Worm (Caenorhabditis elegans) whole organism, young adult: ENCODE results near the gene sra-12.

Experiments
- B0261.1 ChIP-seq: sonication (generic microtip); optimal IDR thresholded peaks from 2 replicates; lab custom pipeline; 2016; ENCODE audit warnings: mild to moderate bottlenecking, missing genetic modification characterization, moderate library complexity, missing compliant biosample characterization
- D2030.7 ChIP-seq: fragments of 200-800 bp; sonication (Bioruptor generic); IDR thresholded peaks from 2 replicates; pipeline ENCODE4 v1.3.6; 2022; ENCODE audit warnings: missing genetic modification reagents, missing genetic modification characterization, missing compliant biosample characterization
- F22D6.2 ChIP-seq: sonication (generic microtip); optimal IDR thresholded peaks from 2 replicates; lab custom pipeline; 2016; ENCODE audit warnings: mild to moderate bottlenecking, missing genetic modification characterization, missing compliant biosample characterization
- F37B4.10 ChIP-seq: fragments of 200-800 bp; sonication (Bioruptor generic); IDR thresholded peaks from 2 replicates; pipeline ENCODE4 v1.3.6; 2022; ENCODE audit warnings: missing genetic modification characterization, missing compliant biosample characterization
- F39B2.1 ChIP-seq: fragments of 200-800 bp; sonication (Bioruptor generic); IDR thresholded peaks from 2 replicates; pipeline ENCODE4 v1.3.6; 2022; ENCODE audit warnings: missing genetic modification reagents, missing genetic modification characterization, missing compliant biosample characterization
- F57A8.1 ChIP-seq: fragments of 200-800 bp; sonication (Bioruptor generic); optimal IDR thresholded peaks from 2 replicates; lab custom pipeline; 2018; ENCODE audit warnings: mild to moderate bottlenecking, missing genetic modification characterization, moderate library complexity, missing compliant biosample characterization
- T07F8.4 ChIP-seq: sonication (generic microtip); optimal IDR thresholded peaks from 2 replicates; lab custom pipeline; 2016; ENCODE audit warnings: mild to moderate bottlenecking, missing genetic modification characterization, moderate library complexity, missing compliant biosample characterization
- Y56A3A.18 ChIP-seq: fragments of 200-800 bp; sonication (Bioruptor generic); IDR thresholded peaks from 2 replicates; pipeline ENCODE4 v1.3.6; 2022; ENCODE audit warnings: missing genetic modification reagents, missing genetic modification characterization, missing compliant biosample characterization
- aptf-3 ChIP-seq: fragments of 200-800 bp; sonication (Bioruptor generic); IDR thresholded peaks from 2 replicates; pipeline ENCODE4 v1.3.6; 2022; ENCODE audit warnings: missing genetic modification characterization, missing compliant biosample characterization
- attf-3 ChIP-seq: fragments of 200-800 bp; sonication (Bioruptor generic); conservative IDR thresholded peaks from 2 replicates; pipeline ENCODE4 v1.3.6; 2022; ENCODE audit warnings: missing genetic modification reagents, missing genetic modification characterization, missing compliant biosample characterization
- attf-5 ChIP-seq: fragments of 200-800 bp; sonication (Bioruptor generic); optimal IDR thresholded peaks from 2 replicates; lab custom pipeline; 2018; ENCODE audit warnings: mild to moderate bottlenecking, missing genetic modification characterization, missing compliant biosample characterization
- bed-2 ChIP-seq: fragments of 200-800 bp; sonication (Bioruptor generic); IDR thresholded peaks from 2 replicates; pipeline ENCODE4 v1.3.6; 2022; ENCODE audit warnings: missing genetic modification reagents, missing genetic modification characterization, missing compliant biosample characterization
- ccch-3 ChIP-seq: fragments of 200-800 bp; sonication (Bioruptor generic); optimal IDR thresholded peaks from 2 replicates; lab custom pipeline; 2018; ENCODE audit warnings: mild to moderate bottlenecking, missing genetic modification characterization, missing compliant biosample characterization
- ceh-100 ChIP-seq: fragments of 200-800 bp; sonication (Bioruptor generic); IDR thresholded peaks from 2 replicates; pipeline ENCODE4 v1.3.6; 2022; ENCODE audit warnings: missing genetic modification reagents, missing genetic modification characterization, missing compliant biosample characterization
- ceh-27 ChIP-seq: fragments of 200-800 bp; sonication (Bioruptor generic); optimal IDR thresholded peaks from 2 replicates; lab custom pipeline; 2018; ENCODE audit warnings: mild to moderate bottlenecking, missing genetic modification characterization, moderate library complexity, missing compliant biosample characterization
- ceh-79 ChIP-seq: sonication (generic microtip); optimal IDR thresholded peaks from 2 replicates; lab custom pipeline; 2017; ENCODE audit warnings: mild to moderate bottlenecking, missing genetic modification characterization, missing compliant biosample characterization
- ceh-91 ChIP-seq: fragments of 200-800 bp; sonication (Bioruptor generic); IDR thresholded peaks from 2 replicates; pipeline ENCODE4 v1.3.6; 2022; ENCODE audit warnings: missing genetic modification reagents, missing genetic modification characterization, missing compliant biosample characterization
- die-1 ChIP-seq: sonication (generic microtip); optimal IDR thresholded peaks from 2 replicates; lab custom pipeline; 2016; ENCODE audit warnings: missing genotype, mild to moderate bottlenecking, missing genetic modification characterization, missing compliant biosample characterization
- dpl-1 ChIP-seq: fragments of 150-350 bp; optimal IDR thresholded peaks from 2 replicates; lab custom pipeline; 2014; ENCODE audit warnings: missing biosample characterization, missing genetic modification reagents, missing genetic modification characterization
- efl-1 ChIP-seq: fragments of 150-350 bp; optimal IDR thresholded peaks from 2 replicates; lab custom pipeline; 2014; ENCODE audit warnings: missing biosample characterization, missing genetic modification reagents, missing genetic modification characterization
- egl-18 ChIP-seq: fragments of 200-800 bp; sonication (Bioruptor generic); IDR thresholded peaks from 2 replicates; pipeline ENCODE4 v1.3.6; 2022; ENCODE audit warnings: missing genetic modification reagents, missing genetic modification characterization, missing compliant biosample characterization
- fkh-3 ChIP-seq: sonication (generic microtip); optimal IDR thresholded peaks from 2 replicates; lab custom pipeline; 2016; ENCODE audit warnings: mild to moderate bottlenecking, missing genetic modification characterization, missing compliant biosample characterization
- gei-17 ChIP-seq: fragments of 200-800 bp; sonication (Bioruptor generic); optimal IDR thresholded peaks from 2 replicates; lab custom pipeline; 2018; ENCODE audit warnings: mild to moderate bottlenecking, missing genetic modification characterization, missing compliant biosample characterization
- him-1 ChIP-seq: sonication (generic microtip); optimal IDR thresholded peaks from 2 replicates; lab custom pipeline; 2016; ENCODE audit warnings: missing genotype, missing genetic modification reagents, missing genetic modification characterization, missing compliant biosample characterization
- hmg-1.2 ChIP-seq: fragments of 200-800 bp; sonication (Bioruptor generic); IDR thresholded peaks from 2 replicates; pipeline ENCODE4 v1.3.6; 2022; ENCODE audit warnings: missing genetic modification reagents, missing genetic modification characterization, missing compliant biosample characterization
- hmg-20 ChIP-seq: fragments of 200-800 bp; sonication (Bioruptor generic); IDR thresholded peaks from 2 replicates; pipeline ENCODE4 v1.3.6; 2022; ENCODE audit warnings: missing genetic modification reagents, missing genetic modification characterization, missing compliant biosample characterization
- lin-40 ChIP-seq: sonication (generic microtip); optimal IDR thresholded peaks from 2 replicates; lab custom pipeline; 2016; ENCODE audit warnings: missing genetic modification characterization, mild to moderate bottlenecking, missing compliant biosample characterization, missing genotype, missing genetic modification reagents
- madf-6 ChIP-seq: fragments of 200-800 bp; sonication (Bioruptor generic); IDR thresholded peaks from 2 replicates; pipeline ENCODE4 v1.3.6; 2022; ENCODE audit warnings: missing genetic modification reagents, missing genetic modification characterization, missing compliant biosample characterization
- mxl-1 ChIP-seq: sonication (generic microtip); optimal IDR thresholded peaks from 2 replicates; lab custom pipeline; 2016; ENCODE audit warnings: missing genetic modification characterization, missing compliant biosample characterization
- nfya-1 ChIP-seq: sonication (generic microtip); optimal IDR thresholded peaks from 2 replicates; lab custom pipeline; 2017; ENCODE audit warnings: antibody characterized with exemption, missing compliant biosample characterization, missing genetic modification characterization, borderline replicate concordance; ENCODE audit not compliant: insufficient read depth
- nfyb-1 ChIP-seq: fragments of 200-800 bp; sonication (Bioruptor generic); IDR thresholded peaks from 2 replicates; pipeline ENCODE4 v1.3.6; 2022; ENCODE audit warnings: missing genetic modification reagents, missing genetic modification characterization, missing compliant biosample characterization
- nhr-27 ChIP-seq: fragments of 200-800 bp; sonication (Bioruptor generic); optimal IDR thresholded peaks from 2 replicates; lab custom pipeline; 2018; ENCODE audit warnings: mild to moderate bottlenecking, missing genetic modification characterization, moderate library complexity, missing compliant biosample characterization
- rcor-1 ChIP-seq: fragments of 200-800 bp; sonication (Bioruptor generic); IDR thresholded peaks from 2 replicates; pipeline ENCODE4 v1.3.6; 2022; ENCODE audit warnings: missing genetic modification reagents, missing genetic modification characterization, missing compliant biosample characterization
- sdz-38 ChIP-seq: sonication (generic microtip); optimal IDR thresholded peaks from 2 replicates; lab custom pipeline; 2016; ENCODE audit warnings: missing genotype, missing genetic modification characterization, missing compliant biosample characterization
- snpc-3.4 ChIP-seq: sonication (generic microtip); optimal IDR thresholded peaks from 2 replicates; lab custom pipeline; 2017; ENCODE audit warnings: missing genetic modification characterization, mild to moderate bottlenecking, missing compliant biosample characterization, antibody characterized with exemption, moderate library complexity, missing genotype, missing genetic modification reagents
- ztf-18 ChIP-seq: sonication (generic microtip); optimal IDR thresholded peaks from 2 replicates; lab custom pipeline; 2016; ENCODE audit warnings: missing genotype, mild to moderate bottlenecking, missing genetic modification characterization, missing compliant biosample characterization
- ztf-3 ChIP-seq: fragments of 200-800 bp; sonication (Bioruptor generic); optimal IDR thresholded peaks from 2 replicates; lab custom pipeline; 2018; ENCODE audit warnings: mild to moderate bottlenecking, missing genetic modification characterization, missing compliant biosample characterization

sra-12 gene

ce11 chrII:10915732-10916131 lies 11.5 kb upstream of the sra-12 start, which contains the start of gene F44F4.9:
TSS of gene F44F4.9 (minus strand) at chrII:10915832.
- TF ChIP-seq nfyb-1 (GFP tag; lab: Robert Waterston, UW) (no peak), attf-3 (GFP tag; lab: Robert Waterston, UW) (no peak), snpc-3.4 (tag; lab: Kevin White, UChicago) (no peak), die-1 (tag; lab: Kevin White, UChicago) (no peak), F22D6.2 (no peak)

- no peak for TF ChIP-seq attf-5 (GFP tag; lab: Kevin White, UChicago)
- no peak for TF ChIP-seq B0261.1 (tag; lab: Kevin White, UChicago)
- TF ChIP-seq ztf-3 (GFP tag; lab: Kevin White, UChicago) = no peak
- no peak for TF ChIP-seq efl-1 (GFP tag; lab: Kevin White, UChicago)
- no peak for TF ChIP-seq F39B2.1 (GFP tag; lab: Robert Waterston, UW)
- no peak for TF ChIP-seq hmg-1.2 (GFP tag; lab: Robert Waterston, UW)
- no peak for TF ChIP-seq ccch-3 (GFP tag; lab: Kevin White, UChicago)
- no peak for TF ChIP-seq Y56A3A.18 (GFP tag; lab: Robert Waterston, UW)
These were observed 10.1 kb upstream of the sra-12 start, which contains the start of gene F44F4.15 for ce11 chrII:10914366-10914765. TSS of gene F44F4.15 (plus strand) at chrII:10914666.

DNA sequence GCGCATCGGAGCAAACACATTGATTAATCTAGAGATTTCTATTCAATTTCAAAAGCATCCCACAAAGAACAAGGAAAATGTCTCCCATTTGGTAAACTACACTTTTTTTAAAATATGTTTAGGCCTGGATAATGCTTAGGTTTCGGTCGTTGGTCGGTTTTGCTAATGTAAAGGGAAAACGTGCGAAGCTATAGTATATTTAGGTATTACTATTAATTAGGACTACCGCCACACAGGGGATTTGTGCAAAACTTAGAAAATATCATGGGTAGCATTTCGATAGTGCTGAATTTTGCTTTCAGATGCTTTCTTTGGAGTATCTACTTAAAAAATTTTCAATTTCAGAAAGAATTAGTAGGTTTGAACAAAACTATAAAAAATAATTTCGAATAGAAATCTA lies 8.7 kb upstream of the sra-12 start:
- TF ChIP-seq ceh-100 = no peak
- no peak for TF ChIP-seq hmg-20 (GFP tag; lab: Robert Waterston, UW)
- no peak for TF ChIP-seq D2030.7 (GFP tag; lab: Robert Waterston, UW)
- no peak for TF ChIP-seq ceh-79 (tag; lab: Kevin White, UChicago)
- TF ChIP-seq fkh-3 (tag; lab: Kevin White, UChicago) = no peak
- no peak for TF ChIP-seq him-1 (tag; lab: Kevin White, UChicago)
- TF ChIP-seq T07F8.4 (tag; lab: Kevin White, UChicago) = no peak
- no peak for TF ChIP-seq nhr-27 (tag; lab: Kevin White, UChicago)
- TF ChIP-seq ccch-3 (GFP tag; lab: Kevin White, UChicago) = no peak
- TF ChIP-seq sdz-38 = no peak
- no peak for TF ChIP-seq egl-18 (GFP tag; lab: Robert Waterston, UW)
- no peak for TF ChIP-seq aptf-3 (GFP tag; lab: Robert Waterston, UW)
- TF ChIP-seq F57A8.1 (GFP tag; lab: Kevin White, UChicago) = no peak
- TF ChIP-seq nfya-1 (tag; lab: Kevin White, UChicago) = no peak
- TF ChIP-seq lin-40 (tag; lab: Kevin White, UChicago) = no peak
- no peak for TF ChIP-seq dpl-1 (GFP tag; lab: Kevin White, UChicago)
- TF ChIP-seq madf-6 (GFP tag; lab: Robert Waterston, UW) = no peak
- TF ChIP-seq, all 124 proteins: peak for 0

DNA sequence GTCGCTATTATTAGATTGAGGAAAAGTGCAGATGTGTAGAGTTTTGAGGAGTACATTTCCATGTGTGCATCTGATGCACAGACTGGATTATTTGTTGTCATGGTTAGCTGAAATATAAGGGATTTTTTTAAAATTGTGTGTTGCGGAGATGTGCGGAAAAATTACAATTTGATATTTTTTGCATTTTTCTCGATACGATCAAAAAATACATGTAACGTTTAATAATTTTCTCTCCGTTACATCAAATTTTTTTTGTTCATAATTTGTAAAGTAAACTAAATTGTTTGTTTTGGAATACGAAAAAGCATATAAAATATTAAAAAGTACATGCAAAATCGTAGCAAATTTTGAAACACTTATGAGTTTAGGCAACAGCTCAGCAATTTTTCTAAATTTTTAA lies 5.9 kb upstream of the sra-12 start, which contains the start of gene sra-11:
TSS of gene sra-11 (minus strand) at position 101 of the 400 bp plus-strand sequence.
- TF ChIP-seq bed-2 (GFP tag; lab: Robert Waterston, UW) = no peak

DNA sequence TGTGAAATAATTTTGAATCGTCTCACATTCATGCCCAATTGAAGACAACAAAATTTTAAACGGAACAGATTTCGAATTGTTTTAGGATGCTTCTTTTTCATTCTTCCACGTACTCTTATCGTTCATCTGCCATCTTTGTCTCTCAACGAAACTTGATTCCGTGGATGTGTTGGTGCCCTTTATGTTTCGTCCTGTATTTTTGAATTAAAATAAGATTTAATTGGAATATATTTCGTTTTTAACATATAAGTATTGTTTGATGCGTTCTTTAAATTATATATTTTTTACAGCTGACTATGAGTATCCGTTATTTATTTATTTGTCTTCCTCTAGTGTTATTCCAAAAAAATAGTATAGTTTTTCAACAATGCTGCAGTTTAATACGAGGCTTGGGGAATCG lies 2.2 kb downstream of the sra-12 start, which contains the start of gene gly-1:
TSS of gene gly-1 (minus strand) at position 101 of the 400 bp plus-strand sequence.
- TF ChIP-seq ceh-100 (no peak), attf-5 (GFP tag; lab: Kevin White, UChicago) (no peak), ceh-27 (GFP tag; lab: Kevin White, UChicago) (no peak), ztf-18 (no peak), F37B4.10 (GFP tag; lab: Robert Waterston, UW) (no peak), mxl-1 (no peak), rcor-1 (GFP tag; lab: Robert Waterston, UW) (no peak), gei-17 (GFP tag; lab: Kevin White, UChicago) (no peak), ceh-91 (GFP tag; lab: Robert Waterston, UW) (no peak)
